Fruit fly (Drosophila melanogaster): Measurements from ENCODE around the gene CG9988.

- TF ChIP-seq usp (GFP tag; optimal IDR thresholded peaks at IDR 0.05), result no peak
- no peak for TF ChIP-seq pan (optimal IDR thresholded peaks at IDR 0.05)
- no peak for TF ChIP-seq EcR (GFP tag; optimal IDR thresholded peaks at IDR 0.05)
Measured at dm6 chr3R:28627267-28627666, 8.9 kb upstream of the CG9988 start.
